Fruit fly (Drosophila melanogaster) whole organism, embryonic: ENCODE data around the gene CG7514.

Experiments
- Abd-B ChIP-seq: fragments of 200-800 bp; sonication (Bioruptor generic); optimal IDR thresholded peaks from 2 replicates; lab custom pipeline; 2018; ENCODE audit warnings: missing biosample characterization, mild to moderate bottlenecking, missing genetic modification characterization, moderate library complexity
- Antp ChIP-seq: fragments of 200-800 bp; sonication (Bioruptor generic); optimal IDR thresholded peaks from 3 replicates; lab custom pipeline; 2016; ENCODE audit warnings: missing biosample characterization, missing genetic modification characterization
- Bgb ChIP-seq: fragments of 200-800 bp; sonication (Bioruptor generic); IDR thresholded peaks from 2 replicates; pipeline ENCODE4 v1.3.6; 2022; ENCODE audit warnings: missing biosample characterization, missing genetic modification characterization; ENCODE audit not compliant: partially characterized antibody
- CG10366 ChIP-seq: fragments of 200-800 bp; sonication (Bioruptor generic); IDR thresholded peaks from 2 replicates; pipeline ENCODE4 v1.3.6; 2022; ENCODE audit warnings: missing biosample characterization, missing genetic modification characterization
- CG10654 ChIP-seq: fragments of 200-800 bp; sonication (Bioruptor generic); optimal IDR thresholded peaks from 2 replicates; lab custom pipeline; 2016; ENCODE audit warnings: missing biosample characterization, missing genetic modification characterization
- CG11560 ChIP-seq: fragments of 200-800 bp; sonication (Bioruptor generic); IDR thresholded peaks from 3 replicates; pipeline ENCODE4 v1.3.6; 2022; ENCODE audit warnings: missing biosample characterization, missing genetic modification characterization
- CG11695 ChIP-seq: fragments of 200-800 bp; sonication (Bioruptor generic); IDR thresholded peaks from 3 replicates; pipeline ENCODE4 v1.3.6; 2022; ENCODE audit warnings: missing biosample characterization, missing genetic modification characterization
- CG13123 ChIP-seq: fragments of 200-800 bp; sonication (Bioruptor generic); optimal IDR thresholded peaks from 2 replicates; lab custom pipeline; 2016; ENCODE audit warnings: missing biosample characterization, missing genetic modification characterization
- CG14050 ChIP-seq: fragments of 200-800 bp; sonication (Bioruptor generic); IDR thresholded peaks from 3 replicates; pipeline ENCODE4 v1.3.6; 2022; ENCODE audit warnings: missing biosample characterization, missing genetic modification characterization
- CG15073 ChIP-seq: fragments of 200-800 bp; sonication (Bioruptor generic); optimal IDR thresholded peaks from 2 replicates; lab custom pipeline; 2016; ENCODE audit warnings: missing biosample characterization, missing genetic modification characterization
- CG15269 ChIP-seq: fragments of 200-800 bp; sonication (Bioruptor generic); optimal IDR thresholded peaks from 2 replicates; lab custom pipeline; 2018; ENCODE audit warnings: missing biosample characterization, mild to moderate bottlenecking, missing genetic modification characterization, moderate library complexity
- CG1529 ChIP-seq: fragments of 200-800 bp; sonication (Bioruptor generic); optimal IDR thresholded peaks from 3 replicates; lab custom pipeline; 2018; ENCODE audit warnings: missing biosample characterization, missing genetic modification characterization
- CG17359 ChIP-seq: fragments of 200-800 bp; sonication (Bioruptor generic); optimal IDR thresholded peaks from 3 replicates; lab custom pipeline; 2018; ENCODE audit warnings: missing biosample characterization, mild to moderate bottlenecking, missing genetic modification characterization, moderate library complexity
- CG2678 ChIP-seq: fragments of 200-800 bp; sonication (Bioruptor generic); optimal IDR thresholded peaks from 3 replicates; lab custom pipeline; 2019; ENCODE audit warnings: missing biosample characterization, mild to moderate bottlenecking, missing genetic modification characterization, moderate library complexity
- CG6765 ChIP-seq: fragments of 200-800 bp; sonication (Bioruptor generic); optimal IDR thresholded peaks from 3 replicates; lab custom pipeline; 2017; ENCODE audit warnings: missing biosample characterization, mild to moderate bottlenecking, missing genetic modification characterization
- CG7556 ChIP-seq: fragments of 200-800 bp; sonication (Bioruptor generic); optimal IDR thresholded peaks from 2 replicates; lab custom pipeline; 2017; ENCODE audit warnings: missing biosample characterization, mild to moderate bottlenecking, missing genetic modification characterization
- CG7987 ChIP-seq: fragments of 200-800 bp; sonication (Bioruptor generic); optimal IDR thresholded peaks from 2 replicates; lab custom pipeline; 2018; ENCODE audit warnings: missing biosample characterization, mild to moderate bottlenecking, missing genetic modification characterization, moderate library complexity
- CG9437 ChIP-seq: fragments of 200-800 bp; sonication (Bioruptor generic); optimal IDR thresholded peaks from 2 replicates; lab custom pipeline; 2018; ENCODE audit warnings: missing biosample characterization, mild to moderate bottlenecking, missing genetic modification characterization
- CG9727 ChIP-seq: fragments of 200-800 bp; sonication (Bioruptor generic); optimal IDR thresholded peaks from 3 replicates; lab custom pipeline; 2017; ENCODE audit warnings: missing biosample characterization, mild to moderate bottlenecking, missing genetic modification characterization
- CkIIα-i1 ChIP-seq: fragments of 200-800 bp; sonication (Bioruptor generic); IDR thresholded peaks from 2 replicates; pipeline ENCODE4 v1.3.6; 2022; ENCODE audit warnings: missing biosample characterization, missing genetic modification characterization
- Dad ChIP-seq: fragments of 200-800 bp; sonication (Bioruptor generic); optimal IDR thresholded peaks from 3 replicates; lab custom pipeline; 2016; ENCODE audit warnings: missing biosample characterization, missing genetic modification characterization
- Dbx ChIP-seq: fragments of 200-800 bp; sonication (Bioruptor generic); IDR thresholded peaks from 3 replicates; pipeline ENCODE4 v1.3.6; 2022; ENCODE audit warnings: missing biosample characterization, missing genetic modification characterization
- Dll ChIP-seq: fragments of 200-800 bp; sonication (Bioruptor generic); IDR thresholded peaks from 4 replicates; pipeline ENCODE4 v1.3.6; 2022; ENCODE audit warnings: missing biosample characterization, missing genetic modification characterization; ENCODE audit not compliant: partially characterized antibody
- Doc2 ChIP-seq: fragments of 200-800 bp; sonication (Bioruptor generic); IDR thresholded peaks from 2 replicates; pipeline ENCODE4 v1.3.6; 2022; ENCODE audit warnings: missing biosample characterization, missing genetic modification characterization
- E2f1 ChIP-seq: fragments of 200-800 bp; sonication (Bioruptor generic); IDR thresholded peaks from 2 replicates; pipeline ENCODE4 v1.3.6; 2022; ENCODE audit warnings: missing biosample characterization, missing genetic modification characterization
- Gsc ChIP-seq: fragments of 200-800 bp; sonication (Bioruptor generic); IDR thresholded peaks from 2 replicates; pipeline ENCODE4 v1.3.6; 2022; ENCODE audit warnings: missing biosample characterization, missing genetic modification characterization
- Gug ChIP-seq: fragments of 200-800 bp; sonication (Bioruptor generic); IDR thresholded peaks from 4 replicates; pipeline ENCODE4 v1.3.6; 2022; ENCODE audit warnings: missing biosample characterization, missing genetic modification characterization
- HmgD ChIP-seq: fragments of 200-800 bp; sonication (Bioruptor generic); optimal IDR thresholded peaks from 3 replicates; lab custom pipeline; 2016; ENCODE audit warnings: missing biosample characterization, missing genetic modification characterization
- Hmx ChIP-seq: fragments of 200-800 bp; sonication (Bioruptor generic); optimal IDR thresholded peaks from 2 replicates; lab custom pipeline; 2016; ENCODE audit warnings: missing biosample characterization, missing genetic modification characterization
- Hr78 ChIP-seq, 2 experiments: fragments of 200-800 bp in 1 of 2; fragments of >200 bp in 1 of 2; sonication (Bioruptor generic) in 1 of 2; optimal IDR thresholded peaks; 2 replicates each; lab custom pipeline; 2017 to 2019; ENCODE audit warnings: missing biosample characterization in 2 of 2, missing genetic modification characterization in 2 of 2, mild to moderate bottlenecking in 1 of 2, moderate library complexity in 1 of 2
- Sin3A ChIP-seq: fragments of >200 bp; optimal IDR thresholded peaks from 2 replicates; lab custom pipeline; 2018
- Tbp ChIP-seq: fragments of >200 bp; optimal IDR thresholded peaks from 2 replicates; lab custom pipeline; 2018; ENCODE audit warnings: missing biosample characterization, missing genetic modification characterization
- ap ChIP-seq: fragments of 200-800 bp; sonication (Bioruptor generic); IDR thresholded peaks from 2 replicates; pipeline ENCODE4 v1.3.6; 2022; ENCODE audit warnings: missing biosample characterization, missing genetic modification characterization
- bbx ChIP-seq: fragments of 200-800 bp; sonication (Bioruptor generic); IDR thresholded peaks from 2 replicates; pipeline ENCODE4 v1.3.6; 2022; ENCODE audit warnings: missing biosample characterization, missing genetic modification characterization; ENCODE audit not compliant: partially characterized antibody
- bcd ChIP-seq: fragments of 200-800 bp; sonication (Bioruptor generic); optimal IDR thresholded peaks from 2 replicates; lab custom pipeline; 2017; ENCODE audit warnings: missing biosample characterization, mild to moderate bottlenecking, missing genetic modification characterization
- bsh ChIP-seq, 2 experiments: fragments of 200-800 bp; sonication (Bioruptor generic); optimal IDR thresholded peaks; 2 replicates each; lab custom pipeline; 2017 to 2018; ENCODE audit warnings: mild to moderate bottlenecking in 2 of 2, missing biosample characterization in 2 of 2, missing genetic modification characterization in 2 of 2, moderate library complexity in 1 of 2
- caup ChIP-seq: fragments of 200-800 bp; sonication (Bioruptor generic); optimal IDR thresholded peaks from 3 replicates; lab custom pipeline; 2017; ENCODE audit warnings: missing biosample characterization, mild to moderate bottlenecking, missing genetic modification characterization, moderate library complexity; ENCODE audit not compliant: severe bottlenecking
- dmrt99B ChIP-seq: fragments of 200-800 bp; sonication (Bioruptor generic); optimal IDR thresholded peaks from 2 replicates; lab custom pipeline; 2018; ENCODE audit warnings: missing biosample characterization, mild to moderate bottlenecking, missing genetic modification characterization, moderate library complexity
- emc ChIP-seq: fragments of 200-800 bp; sonication (Bioruptor generic); optimal IDR thresholded peaks from 2 replicates; lab custom pipeline; 2016; ENCODE audit warnings: missing biosample characterization, missing genetic modification characterization
- grau ChIP-seq: fragments of 200-800 bp; optimal IDR thresholded peaks from 3 replicates; lab custom pipeline; 2019; ENCODE audit warnings: missing biosample characterization, mild to moderate bottlenecking, missing genetic modification characterization, moderate library complexity
- insv ChIP-seq, 2 experiments: fragments of 200-800 bp; sonication (Bioruptor generic); optimal IDR thresholded peaks; 3 replicates each; lab custom pipeline; 2016 to 2018; ENCODE audit warnings: missing biosample characterization in 2 of 2, missing genetic modification characterization in 2 of 2
- nmo ChIP-seq: fragments of 200-800 bp; sonication (Bioruptor generic); optimal IDR thresholded peaks from 2 replicates; lab custom pipeline; 2018; ENCODE audit warnings: missing biosample characterization, mild to moderate bottlenecking, missing genetic modification characterization, moderate library complexity
- peb ChIP-seq: fragments of 200-800 bp; sonication (Bioruptor generic); IDR thresholded peaks from 2 replicates; pipeline ENCODE4 v1.3.6; 2022; ENCODE audit warnings: missing biosample characterization, missing genetic modification characterization
- psq ChIP-seq: fragments of 200-800 bp; sonication (Bioruptor generic); optimal IDR thresholded peaks from 2 replicates; lab custom pipeline; 2017; ENCODE audit warnings: missing biosample characterization, missing genetic modification characterization
- ranshi ChIP-seq: fragments of 200-800 bp; sonication (Bioruptor generic); IDR thresholded peaks from 2 replicates; pipeline ENCODE4 v1.3.6; 2022; ENCODE audit warnings: missing biosample characterization, missing genetic modification characterization
- repo ChIP-seq: fragments of 200-800 bp; sonication (Bioruptor generic); optimal IDR thresholded peaks from 2 replicates; lab custom pipeline; 2016; ENCODE audit warnings: missing biosample characterization, missing genetic modification characterization
- sob ChIP-seq: fragments of 200-800 bp; sonication (Bioruptor generic); IDR thresholded peaks from 2 replicates; pipeline ENCODE4 v1.3.6; 2022; ENCODE audit warnings: missing biosample characterization, missing genetic modification characterization
- stc ChIP-seq: fragments of 200-800 bp; sonication (Bioruptor generic); IDR thresholded peaks from 2 replicates; pipeline ENCODE4 v1.3.6; 2022; ENCODE audit warnings: missing biosample characterization, missing genetic modification characterization
- tgo ChIP-seq: fragments of 200-800 bp; sonication (Bioruptor generic); IDR thresholded peaks from 3 replicates; pipeline ENCODE4 v1.3.6; 2022; ENCODE audit warnings: missing biosample characterization, missing genetic modification characterization
- trem ChIP-seq: fragments of 200-800 bp; optimal IDR thresholded peaks from 3 replicates; lab custom pipeline; 2019; ENCODE audit warnings: missing biosample characterization, mild to moderate bottlenecking, missing genetic modification characterization, moderate library complexity
- z ChIP-seq: fragments of 200-800 bp; sonication (Bioruptor generic); IDR thresholded peaks from 3 replicates; pipeline ENCODE4 v1.3.6; 2022; ENCODE audit warnings: missing biosample characterization, missing genetic modification characterization

CG7514 gene

dm6 chr3L:4720510-4721157, 32.1 kb upstream of the CG7514 start (continued):
- TF ChIP-seq CG13123 (GFP tag; lab: Kevin White, UChicago): no peak
- no peak for TF ChIP-seq Gug (GFP tag; lab: Robert Waterston, UW)
- peak; percentile 64 for TF ChIP-seq CG17359
- peak; percentile 42 for TF ChIP-seq CG15269 (tag; lab: Kevin White, UChicago)
- TF ChIP-seq stc: 0 out of 2 replicates have a peak, but pooled peaks have one; percentile 35
- TF ChIP-seq repo (GFP tag; lab: Kevin White, UChicago): no peak
- no peak for TF ChIP-seq caup
- no peak for TF ChIP-seq HmgD (GFP tag; lab: Kevin White, UChicago)
- TF ChIP-seq grau (tag; lab: Kevin White, UChicago): peak; percentile 46
- no peak for TF ChIP-seq bbx (GFP tag; lab: Robert Waterston, UW)
- TF ChIP-seq tgo (GFP tag; lab: Robert Waterston, UW): peak; percentile 46; the same call in 2 of the 3 replicates
- no peak for TF ChIP-seq CG11695 (GFP tag; lab: Robert Waterston, UW)
- no peak for TF ChIP-seq CG6765
- no peak for TF ChIP-seq Bgb (GFP tag; lab: Robert Waterston, UW)
- TF ChIP-seq Hmx (GFP tag; lab: Kevin White, UChicago): no peak
- no peak for TF ChIP-seq insv (GFP tag; optimal IDR thresholded peaks at IDR 0.05; lab: Kevin White, UChicago)
- TF ChIP-seq Dad (GFP tag; lab: Kevin White, UChicago): no peak
- no peak for TF ChIP-seq Tbp (GFP tag; lab: Kevin White, UChicago)
- TF ChIP-seq CG9727 (GFP tag; lab: Kevin White, UChicago): no peak
- TF ChIP-seq Hr78 (GFP tag; optimal IDR thresholded peaks at IDR 0.05; lab: Kevin White, UChicago): no peak
- TF ChIP-seq psq: no peak
- TF ChIP-seq Dbx: no peak
- TF ChIP-seq Abd-B (GFP tag; lab: Kevin White, UChicago): peak; percentile 5
- TF ChIP-seq ap (GFP tag; lab: Robert Waterston, UW): peak; percentile 21; the same call in 1 of the 2 replicates
- TF ChIP-seq CG10654 (GFP tag; lab: Kevin White, UChicago): no peak
- TF ChIP-seq CG2678: peak; percentile 70
- TF ChIP-seq sob (GFP tag; lab: Robert Waterston, UW): no peak
- TF ChIP-seq emc (GFP tag; lab: Kevin White, UChicago): no peak
- TF ChIP-seq CG7987: no peak
- TF ChIP-seq CG14050 (GFP tag; lab: Robert Waterston, UW): peak; percentile 25; the same call in 1 of the 3 replicates
- no peak for TF ChIP-seq trem
- TF ChIP-seq CG15073: no peak
- no peak for TF ChIP-seq Dll (GFP tag; lab: Robert Waterston, UW)
- no peak for TF ChIP-seq CG11560 (tag; lab: Robert Waterston, UW)
- peak; percentile 84 for TF ChIP-seq dmrt99B (tag; lab: Kevin White, UChicago)
- no peak for TF ChIP-seq CkIIα-i1 (GFP tag; lab: Robert Waterston, UW)
- TF ChIP-seq bsh (GFP tag; optimal IDR thresholded peaks at IDR 0.05; lab: Kevin White, UChicago): peak in 1 of 2 experiments; percentile 35
- peak; percentile 30 for TF ChIP-seq bcd (GFP tag; lab: Kevin White, UChicago)
- TF ChIP-seq CG1529 (GFP tag; lab: Kevin White, UChicago): peak; percentile 1
- TF ChIP-seq ranshi (GFP tag; lab: Robert Waterston, UW): no peak
- TF ChIP-seq Antp: no peak
- no peak for TF ChIP-seq Gsc
- peak; percentile 55 for TF ChIP-seq nmo (GFP tag; lab: Kevin White, UChicago)
- TF ChIP-seq peb (GFP tag; lab: Robert Waterston, UW): no peak
- peak; percentile 32; the same call in 1 of the 2 replicates for TF ChIP-seq CG10366 (GFP tag; lab: Robert Waterston, UW)
- TF ChIP-seq Sin3A (lab: Kevin White, UChicago): no peak
- peak; percentile 5 for TF ChIP-seq CG9437
- TF ChIP-seq E2f1 (GFP tag; lab: Robert Waterston, UW): peak; percentile 44; the same call in 1 of the 2 replicates
- no peak for TF ChIP-seq Doc2
- no peak for TF ChIP-seq z (GFP tag; lab: Robert Waterston, UW)
- peak; percentile 48 for TF ChIP-seq CG7556 (GFP tag; lab: Kevin White, UChicago)
